Fruit fly (Drosophila melanogaster): ENCODE measurements around the gene noi.

The noi gene

DNA sequence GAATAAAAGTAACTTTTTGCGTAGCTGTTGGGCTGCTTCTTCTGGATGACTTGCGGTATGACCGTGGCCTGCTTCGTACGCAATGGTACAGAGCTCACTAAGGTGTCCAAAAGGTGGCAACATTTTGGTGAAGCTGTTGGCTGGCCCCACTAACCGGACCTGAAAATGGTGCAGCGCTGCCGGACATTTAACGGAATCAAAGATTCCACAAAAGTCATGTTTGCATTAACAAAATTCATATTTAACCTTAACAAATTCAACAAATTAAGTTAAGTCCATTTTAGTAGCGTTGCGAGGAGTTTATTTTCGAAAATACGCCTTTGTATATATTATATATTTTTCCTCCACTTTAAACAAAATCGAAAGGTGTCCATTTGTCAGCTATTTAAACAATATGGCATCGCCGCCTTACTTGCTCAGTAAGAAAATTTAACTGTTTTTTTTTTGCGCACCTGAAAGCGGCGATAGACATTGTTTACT, 9.8 kb upstream of the noi start, which contains the start of the genes kra and SecS (continued):
- TF ChIP-seq croc (GFP tag; conservative IDR thresholded peaks at IDR 0.05) (no peak), Camta (GFP tag; optimal IDR thresholded peaks at IDR 0.05) (peak; percentile 5), rib (GFP tag; IDR thresholded peaks at IDR 0.05) (no peak), CG3281 (GFP tag; optimal IDR thresholded peaks at IDR 0.05) (peak; percentile 62), schlank (tag; optimal IDR thresholded peaks at IDR 0.05) (peak; percentile 30), CG14014 (GFP tag; IDR thresholded peaks at IDR 0.05) (no peak), Nf-YC (tag; optimal IDR thresholded peaks at IDR 0.05) (peak; percentile 57), CG7357 (GFP tag; IDR thresholded peaks at IDR 0.05) (no peak), CG6791 (GFP tag; IDR thresholded peaks at IDR 0.05; ENCODE audit: partially characterized antibody) (no peak), CG7963 (GFP tag; IDR thresholded peaks at IDR 0.05; ENCODE audit: partially characterized antibody) (no peak), cg (GFP tag; optimal IDR thresholded peaks at IDR 0.05) (no peak), NC2α (GFP tag; optimal IDR thresholded peaks at IDR 0.05) (no peak), CG15073 (GFP tag; optimal IDR thresholded peaks at IDR 0.05) (no peak), luna (GFP tag; optimal IDR thresholded peaks at IDR 0.05) (no peak), HHEX (GFP tag; optimal IDR thresholded peaks at IDR 0.05) (peak; percentile 3), Rx (GFP tag; IDR thresholded peaks at IDR 0.05) (no peak), CG1529 (GFP tag; optimal IDR thresholded peaks at IDR 0.05) (peak; percentile 31), CG11695 (GFP tag; IDR thresholded peaks at IDR 0.05) (no peak), Gsc (GFP tag; IDR thresholded peaks at IDR 0.05) (no peak), CHES-1-like (GFP tag; optimal IDR thresholded peaks at IDR 0.05) (no peak), chm (GFP tag; IDR thresholded peaks at IDR 0.05) (no peak), CG2875 (GFP tag; optimal IDR thresholded peaks at IDR 0.05) (peak; percentile 35), CG12659 (GFP tag; optimal IDR thresholded peaks at IDR 0.05) (peak; percentile 91), CG18599 (GFP tag; optimal IDR thresholded peaks at IDR 0.05) (peak; percentile 72), CG14667 (GFP tag; IDR thresholded peaks at IDR 0.05) (no peak), ap (GFP tag; IDR thresholded peaks at IDR 0.05) (no peak), gsb-n (tag; optimal IDR thresholded peaks at IDR 0.05) (no peak), mam (GFP tag; optimal IDR thresholded peaks at IDR 0.05) (peak; percentile 68), CG9876 (GFP tag; optimal IDR thresholded peaks at IDR 0.05) (peak; percentile 44), CG12391 (tag; optimal IDR thresholded peaks at IDR 0.05) (peak; percentile 74), CG8290 (GFP tag; optimal IDR thresholded peaks at IDR 0.05) (peak; percentile 48), CG8290 (tag; optimal IDR thresholded peaks at IDR 0.05) (peak in 1 of 2 experiments; percentile 78), Max (GFP tag; optimal IDR thresholded peaks at IDR 0.05) (peak; percentile 60), CG2678 (tag; optimal IDR thresholded peaks at IDR 0.05) (peak; percentile 67), wor (GFP tag; IDR thresholded peaks at IDR 0.05) (no peak), CG33557 (GFP tag; optimal IDR thresholded peaks at IDR 0.05) (peak; percentile 42), CG9932 (GFP tag; IDR thresholded peaks at IDR 0.05) (no peak), zfh2 (GFP tag; optimal IDR thresholded peaks at IDR 0.05) (peak; percentile 46), pfk (GFP tag; optimal IDR thresholded peaks at IDR 0.05) (no peak), cas (GFP tag; IDR thresholded peaks at IDR 0.05) (no peak), CG8089 (GFP tag; optimal IDR thresholded peaks at IDR 0.05) (no peak), sd (tag; optimal IDR thresholded peaks at IDR 0.05) (peak; percentile 9), trh (GFP tag; optimal IDR thresholded peaks at IDR 0.05) (peak; percentile 35), zen2 (GFP tag; IDR thresholded peaks at IDR 0.05; ENCODE audit: partially characterized antibody) (no peak), ewg (GFP tag; optimal IDR thresholded peaks at IDR 0.05) (peak; percentile 67), Jarid2 (GFP tag; optimal IDR thresholded peaks at IDR 0.05) (no peak), twi (tag; optimal IDR thresholded peaks at IDR 0.05) (peak; percentile 27), crol (GFP tag; IDR thresholded peaks at IDR 0.05) (no peak), emc (GFP tag; optimal IDR thresholded peaks at IDR 0.05) (no peak), disco-r (GFP tag; optimal IDR thresholded peaks at IDR 0.05) (no peak), dm (GFP tag; optimal IDR thresholded peaks at IDR 0.05) (no peak), en (GFP tag; optimal IDR thresholded peaks at IDR 0.05) (no peak)

All from whole organism, embryonic.